Worm (Caenorhabditis elegans): ENCODE results near the gene dod-23.

dod-23 gene

ce11 chrII:8411002-8411401 lies 12.0 kb upstream of the dod-23 start:
- TF ChIP-seq ceh-36 (tag; optimal IDR thresholded peaks at IDR 0.05), result no peak
- TF ChIP-seq B0310.2 (tag; optimal IDR thresholded peaks at IDR 0.05), result no peak
- TF ChIP-seq scrt-1 (GFP tag; IDR thresholded peaks at IDR 0.05), result no peak
- TF ChIP-seq tbx-11 (GFP tag; IDR thresholded peaks at IDR 0.05), result no peak
- no peak for TF ChIP-seq tra-4 (tag; optimal IDR thresholded peaks at IDR 0.05)

- TF ChIP-seq aly-1 (tag; optimal IDR thresholded peaks at IDR 0.05) (no peak), flt-1 (GFP tag; IDR thresholded peaks at IDR 0.05) (no peak), hnd-1 (tag; optimal IDR thresholded peaks at IDR 0.05) (no peak), ceh-13 (GFP tag; optimal IDR thresholded peaks at IDR 0.05) (no peak), tra-4 (tag; optimal IDR thresholded peaks at IDR 0.05) (no peak), F13C5.2 (tag; optimal IDR thresholded peaks at IDR 0.05) (no peak), hmg-4 (GFP tag; optimal IDR thresholded peaks at IDR 0.05) (no peak), tbx-11 (GFP tag; IDR thresholded peaks at IDR 0.05) (no peak), sea-1 (GFP tag; conservative IDR thresholded peaks at IDR 0.05) (no peak), tbx-37 (GFP tag; conservative IDR thresholded peaks at IDR 0.05) (no peak), pes-1 (GFP tag; IDR thresholded peaks at IDR 0.05) (no peak), hmbx-1 (tag; optimal IDR thresholded peaks at IDR 0.05) (no peak), B0310.2 (tag; optimal IDR thresholded peaks at IDR 0.05) (no peak)
Measured at ce11 chrII:8409538-8409937, 10.6 kb upstream of the dod-23 start.

ce11 chrII:8407491-8407890 lies 8.5 kb upstream of the dod-23 start, which contains the start of gene sra-13:
Gene sra-13, plus strand, starts transcription at chrII:8407685.
- TF ChIP-seq ama-1 (optimal IDR thresholded peaks at IDR 0.05) (no peak), F13C5.2 (tag; optimal IDR thresholded peaks at IDR 0.05) (no peak), ets-7 (tag; optimal IDR thresholded peaks at IDR 0.05) (no peak), aly-1 (tag; optimal IDR thresholded peaks at IDR 0.05) (no peak), scrt-1 (GFP tag; IDR thresholded peaks at IDR 0.05) (no peak)

- no peak for TF ChIP-seq F13C5.2 (tag; optimal IDR thresholded peaks at IDR 0.05)
- TF ChIP-seq tra-4 (tag; optimal IDR thresholded peaks at IDR 0.05), result no peak
- TF ChIP-seq ceh-36 (tag; optimal IDR thresholded peaks at IDR 0.05), result no peak
- TF ChIP-seq pes-1 (GFP tag; IDR thresholded peaks at IDR 0.05), result no peak
- no peak for TF ChIP-seq ama-1 (optimal IDR thresholded peaks at IDR 0.05)
- no peak for TF ChIP-seq ets-7 (tag; optimal IDR thresholded peaks at IDR 0.05)
- no peak for TF ChIP-seq ceh-13 (GFP tag; optimal IDR thresholded peaks at IDR 0.05)
- TF ChIP-seq tbx-11 (GFP tag; IDR thresholded peaks at IDR 0.05), result no peak
Measured at ce11 chrII:8405303-8405702, 6.3 kb upstream of the dod-23 start, which contains the start of gene ubc-24. Gene ubc-24, plus strand, starts transcription at chrII:8405603.

ce11 chrII:8404748-8405147 lies 5.8 kb upstream of the dod-23 start, which contains the start of gene skpo-1:
Gene skpo-1, minus strand, starts transcription at chrII:8404848.
- TF ChIP-seq ceh-36 (tag; optimal IDR thresholded peaks at IDR 0.05) (no peak), flt-1 (GFP tag; IDR thresholded peaks at IDR 0.05) (no peak)

ce11 chrII:8399997-8400396 lies 1.0 kb upstream of the dod-23 start:
- TF ChIP-seq flt-1 (GFP tag; IDR thresholded peaks at IDR 0.05) (no peak), tra-4 (tag; optimal IDR thresholded peaks at IDR 0.05) (no peak), aly-1 (tag; optimal IDR thresholded peaks at IDR 0.05) (no peak), F13C5.2 (tag; optimal IDR thresholded peaks at IDR 0.05) (no peak), ceh-13 (GFP tag; optimal IDR thresholded peaks at IDR 0.05) (no peak), ama-1 (optimal IDR thresholded peaks at IDR 0.05) (no peak), sea-1 (GFP tag; conservative IDR thresholded peaks at IDR 0.05) (no peak), hnd-1 (tag; optimal IDR thresholded peaks at IDR 0.05) (no peak), hmbx-1 (tag; optimal IDR thresholded peaks at IDR 0.05) (no peak), B0310.2 (tag; optimal IDR thresholded peaks at IDR 0.05) (no peak), scrt-1 (GFP tag; IDR thresholded peaks at IDR 0.05) (no peak), tbx-11 (GFP tag; IDR thresholded peaks at IDR 0.05) (no peak), pes-1 (GFP tag; IDR thresholded peaks at IDR 0.05) (no peak), hmg-4 (GFP tag; optimal IDR thresholded peaks at IDR 0.05) (no peak), ets-7 (tag; optimal IDR thresholded peaks at IDR 0.05) (no peak)

ce11 chrII:8396041-8396440 lies 2.9 kb downstream of the dod-23 start, which contains the start of gene F49E12.7:
Gene F49E12.7, minus strand, starts transcription at chrII:8396141.
- no peak for TF ChIP-seq pes-1 (GFP tag; IDR thresholded peaks at IDR 0.05)
- TF ChIP-seq tra-4 (tag; optimal IDR thresholded peaks at IDR 0.05), result no peak
- TF ChIP-seq flt-1 (GFP tag; IDR thresholded peaks at IDR 0.05), result no peak
- TF ChIP-seq hnd-1 (tag; optimal IDR thresholded peaks at IDR 0.05), result no peak
- TF ChIP-seq scrt-1 (GFP tag; IDR thresholded peaks at IDR 0.05), result no peak
- TF ChIP-seq ceh-13 (GFP tag; optimal IDR thresholded peaks at IDR 0.05), result no peak
- TF ChIP-seq ceh-36 (tag; optimal IDR thresholded peaks at IDR 0.05), result no peak
- TF ChIP-seq aly-1 (tag; optimal IDR thresholded peaks at IDR 0.05), result no peak
- TF ChIP-seq tbx-37 (GFP tag; conservative IDR thresholded peaks at IDR 0.05), result no peak
- TF ChIP-seq hmg-4 (GFP tag; optimal IDR thresholded peaks at IDR 0.05), result no peak
- TF ChIP-seq tbx-11 (GFP tag; IDR thresholded peaks at IDR 0.05), result no peak
- TF ChIP-seq B0310.2 (tag; optimal IDR thresholded peaks at IDR 0.05), result no peak
- TF ChIP-seq ets-7 (tag; optimal IDR thresholded peaks at IDR 0.05), result no peak
- TF ChIP-seq F13C5.2 (tag; optimal IDR thresholded peaks at IDR 0.05), result no peak
- no peak for TF ChIP-seq ama-1 (optimal IDR thresholded peaks at IDR 0.05)
- no peak for TF ChIP-seq hmbx-1 (tag; optimal IDR thresholded peaks at IDR 0.05)
- TF ChIP-seq sea-1 (GFP tag; conservative IDR thresholded peaks at IDR 0.05), result no peak

ce11 chrII:8394205-8394604 lies 4.8 kb downstream of the dod-23 start, which contains the start of gene F49E12.8:
Gene F49E12.8, minus strand, starts transcription at chrII:8394305.
- TF ChIP-seq hmg-4 (GFP tag; optimal IDR thresholded peaks at IDR 0.05) (no peak), pes-1 (GFP tag; IDR thresholded peaks at IDR 0.05) (no peak), flt-1 (GFP tag; IDR thresholded peaks at IDR 0.05) (no peak), ama-1 (optimal IDR thresholded peaks at IDR 0.05) (no peak), hmbx-1 (tag; optimal IDR thresholded peaks at IDR 0.05) (no peak), tra-4 (tag; optimal IDR thresholded peaks at IDR 0.05) (no peak), tbx-11 (GFP tag; IDR thresholded peaks at IDR 0.05) (no peak), F13C5.2 (tag; optimal IDR thresholded peaks at IDR 0.05) (no peak), hnd-1 (tag; optimal IDR thresholded peaks at IDR 0.05) (no peak), tbx-37 (GFP tag; conservative IDR thresholded peaks at IDR 0.05) (no peak), B0310.2 (tag; optimal IDR thresholded peaks at IDR 0.05) (no peak), sea-1 (GFP tag; conservative IDR thresholded peaks at IDR 0.05) (no peak), ets-7 (tag; optimal IDR thresholded peaks at IDR 0.05) (no peak)

All from whole organism, early embryonic.